Worm (Caenorhabditis elegans): ENCODE results near the gene smf-1.

The smf-1 gene

ce11 chrX:6705156-6705555, 17.7 kb downstream of the smf-1 start:
- TF ChIP-seq fkh-6 (tag; optimal IDR thresholded peaks at IDR 0.05) (no peak), ceh-48 (tag; optimal IDR thresholded peaks at IDR 0.05) (no peak), ahr-1 (tag; optimal IDR thresholded peaks at IDR 0.05) (no peak), sox-4 (tag; optimal IDR thresholded peaks at IDR 0.05) (no peak), F13H6.1 (tag; optimal IDR thresholded peaks at IDR 0.05) (no peak), ceh-34 (tag; optimal IDR thresholded peaks at IDR 0.05) (no peak), unc-42 (tag; optimal IDR thresholded peaks at IDR 0.05) (peak; percentile 94), mec-3 (tag; optimal IDR thresholded peaks at IDR 0.05; ENCODE audit: borderline replicate concordance) (no peak)

DNA sequence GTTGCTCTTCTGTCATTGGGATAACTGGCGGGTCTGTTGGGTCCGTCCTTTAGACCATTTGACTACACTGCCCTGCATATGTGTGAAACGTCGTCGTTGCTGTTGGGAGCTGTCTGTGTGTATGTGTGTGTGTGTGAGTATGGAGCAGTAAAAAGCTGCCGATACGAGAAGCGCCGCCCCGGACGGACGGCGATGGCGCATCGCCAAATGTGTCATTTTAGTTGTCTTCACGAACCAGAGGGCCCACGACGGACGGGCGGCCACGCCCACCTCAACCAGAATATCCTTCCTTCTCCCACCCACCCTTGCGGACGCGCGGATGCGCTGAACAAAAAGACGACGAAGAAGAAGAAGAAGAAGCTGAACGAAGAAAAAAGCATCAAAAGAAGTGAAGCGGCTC, 20.6 kb downstream of the smf-1 start, which contains the start of gene acr-2:
Gene acr-2, plus strand, starts transcription at position 301 of the 400 bp plus-strand sequence.
- no peak for TF ChIP-seq eyg-1 (tag; optimal IDR thresholded peaks at IDR 0.05)
- no peak for TF ChIP-seq ceh-9 (tag; optimal IDR thresholded peaks at IDR 0.05)
- peak; percentile 27 for TF ChIP-seq C08G9.2 (tag; optimal IDR thresholded peaks at IDR 0.05)

DNA sequence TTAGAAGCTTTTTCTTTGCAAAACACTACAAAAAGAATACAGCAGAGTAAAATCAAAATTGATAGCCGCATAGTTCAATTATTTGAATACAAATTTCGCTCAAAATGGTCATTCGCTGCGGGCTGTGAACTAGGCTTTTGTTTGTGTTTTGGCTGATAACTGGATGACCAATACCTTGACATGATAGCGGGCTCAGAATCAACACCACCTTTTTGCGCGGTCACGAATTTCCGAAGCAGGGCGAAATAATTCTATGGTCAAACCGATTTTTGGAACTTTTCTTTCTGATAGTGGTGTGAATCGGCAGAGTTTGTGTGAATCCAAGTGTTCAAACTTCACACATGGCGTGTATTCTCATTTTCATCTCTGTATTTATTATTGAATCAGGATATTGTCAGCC, 24.6 kb downstream of the smf-1 start, which contains the start of the genes F38B6.7 and F38B6.2:
Gene F38B6.7, minus strand, starts transcription at position 101 of the 400 bp plus-strand sequence.
Gene F38B6.2, plus strand, starts transcription at position 267 of the 400 bp plus-strand sequence.
- no peak for TF ChIP-seq hlh-8 (tag; optimal IDR thresholded peaks at IDR 0.05)
- no peak for TF ChIP-seq fax-1 (tag; optimal IDR thresholded peaks at IDR 0.05)
- no peak for TF ChIP-seq unc-55 (GFP tag; optimal IDR thresholded peaks at IDR 0.05)
- TF ChIP-seq ref-2 (tag; optimal IDR thresholded peaks at IDR 0.05), result no peak
- no peak for TF ChIP-seq K02D7.2 (tag; optimal IDR thresholded peaks at IDR 0.05)
- TF ChIP-seq eyg-1 (tag; optimal IDR thresholded peaks at IDR 0.05), result no peak
- no peak for TF ChIP-seq pros-1 (tag; optimal IDR thresholded peaks at IDR 0.05)
- no peak for TF ChIP-seq nhr-232 (tag; optimal IDR thresholded peaks at IDR 0.05)
- no peak for TF ChIP-seq Y22D7AL.16 (tag; optimal IDR thresholded peaks at IDR 0.05)
- no peak for TF ChIP-seq lim-6 (tag; optimal IDR thresholded peaks at IDR 0.05)
- no peak for TF ChIP-seq ama-1 (optimal IDR thresholded peaks at IDR 0.05)
- TF ChIP-seq dve-1 (tag; optimal IDR thresholded peaks at IDR 0.05), result no peak
- no peak for TF ChIP-seq pqm-1 (tag; optimal IDR thresholded peaks at IDR 0.05)
- TF ChIP-seq sox-2 (GFP tag; IDR thresholded peaks at IDR 0.05), result no peak
- TF ChIP-seq odd-2 (tag; optimal IDR thresholded peaks at IDR 0.05), result no peak
- no peak for TF ChIP-seq ets-4 (tag; optimal IDR thresholded peaks at IDR 0.05)
- TF ChIP-seq sdc-2 (tag; optimal IDR thresholded peaks at IDR 0.05), result no peak

- TF ChIP-seq npax-4 (tag; optimal IDR thresholded peaks at IDR 0.05) (no peak), syd-9 (tag; optimal IDR thresholded peaks at IDR 0.05) (no peak), hlh-13 (GFP tag; optimal IDR thresholded peaks at IDR 0.05) (no peak), elt-4 (tag; optimal IDR thresholded peaks at IDR 0.05) (no peak), pat-9 (tag; optimal IDR thresholded peaks at IDR 0.05) (no peak), pha-2 (tag; optimal IDR thresholded peaks at IDR 0.05) (no peak), nhr-11 (tag; optimal IDR thresholded peaks at IDR 0.05) (no peak), fax-1 (tag; optimal IDR thresholded peaks at IDR 0.05) (no peak)
These were observed 29.5 kb downstream of the smf-1 start, which contains the start of gene F38B6.3 for ce11 chrX:6693331-6693730. TSS of gene F38B6.3 (plus strand) at chrX:6693631.

DNA sequence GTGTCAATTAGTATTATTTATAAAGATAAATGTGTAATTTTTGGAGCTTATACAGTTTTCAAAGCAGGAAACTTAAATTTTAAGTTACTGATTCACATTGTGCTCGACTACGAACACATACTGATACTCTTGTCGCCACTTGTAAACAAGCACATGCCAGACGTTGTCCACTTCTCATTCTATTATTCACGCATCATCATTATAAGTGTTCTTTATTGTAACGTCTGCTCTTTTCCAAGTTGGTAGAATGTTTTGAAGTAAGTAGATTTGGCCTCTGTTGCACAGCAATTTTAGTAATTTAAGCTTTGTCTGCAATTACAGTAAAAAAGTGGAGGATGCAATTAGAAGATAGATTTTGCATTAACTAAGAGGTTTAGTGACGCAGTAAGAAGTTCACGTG, 30.0 kb downstream of the smf-1 start:
- TF ChIP-seq F13H6.1 (tag; optimal IDR thresholded peaks at IDR 0.05) (no peak), rnt-1 (tag; optimal IDR thresholded peaks at IDR 0.05) (no peak), ceh-45 (GFP tag; IDR thresholded peaks at IDR 0.05) (no peak), T23F11.4 (GFP tag; optimal IDR thresholded peaks at IDR 0.05) (no peak), K09A11.1 (tag; optimal IDR thresholded peaks at IDR 0.05; ENCODE audit: insufficient read depth) (no peak), ceh-30 (tag; optimal IDR thresholded peaks at IDR 0.05) (no peak), ceh-18 (tag; optimal IDR thresholded peaks at IDR 0.05) (no peak), lin-11 (tag; optimal IDR thresholded peaks at IDR 0.05) (no peak), fkh-6 (tag; optimal IDR thresholded peaks at IDR 0.05) (no peak), madf-2 (tag; optimal IDR thresholded peaks at IDR 0.05) (no peak), ceh-31 (tag; optimal IDR thresholded peaks at IDR 0.05) (no peak), ztf-16 (tag; optimal IDR thresholded peaks at IDR 0.05) (no peak), fax-1 (tag; optimal IDR thresholded peaks at IDR 0.05) (no peak), hlh-8 (tag; optimal IDR thresholded peaks at IDR 0.05) (no peak), elt-2 (tag; optimal IDR thresholded peaks at IDR 0.05) (no peak), ref-2 (tag; optimal IDR thresholded peaks at IDR 0.05) (no peak), ceh-9 (tag; optimal IDR thresholded peaks at IDR 0.05) (no peak)
